Worm (Caenorhabditis elegans) whole organism, dauer: ENCODE results near the gene Y116A8C.37.
"Not testable (repeated sequence)": the region's sequence is repeated elsewhere in the genome, so short reads cannot be mapped to it uniquely, and the experiment has no call there.

Experiments used
- unc-62 ChIP-seq: sonication (generic microtip); optimal IDR thresholded peaks from 2 replicates; lab custom pipeline; 2017; ENCODE audit warnings: missing biosample characterization, missing genetic modification reagents, missing genetic modification characterization

Gene Y116A8C.37

ce11 chrIV:17131035-17131595, at the start of gene Y116A8C.37, which contains the start of gene Y116A8C.38:
Y116A8C.37 (minus strand) TSS chrIV:17131135.
Y116A8C.38 (plus strand) TSS chrIV:17131545.
- no peak for TF ChIP-seq unc-62

- TF ChIP-seq unc-62, result no peak
Observed at ce11 chrIV:17179565-17179964, 48.6 kb upstream of the Y116A8C.37 start.

- TF ChIP-seq unc-62, result no peak
Observed at ce11 chrIV:17179071-17179470, 48.1 kb upstream of the Y116A8C.37 start.

- no peak for TF ChIP-seq unc-62
Observed at ce11 chrIV:17176177-17176576, 45.2 kb upstream of the Y116A8C.37 start, which contains the start of gene C52D10.3. C52D10.3 (plus strand) TSS chrIV:17176477.

- TF ChIP-seq unc-62, result no peak
Observed at ce11 chrIV:17174980-17175379, 44.0 kb upstream of the Y116A8C.37 start.

ce11 chrIV:17174087-17174486, 43.2 kb upstream of the Y116A8C.37 start:
- no peak for TF ChIP-seq unc-62

ce11 chrIV:17171732-17172131, 40.8 kb upstream of the Y116A8C.37 start:
- no peak for TF ChIP-seq unc-62

- no peak for TF ChIP-seq unc-62
Observed at ce11 chrIV:17166974-17167373, 36.0 kb upstream of the Y116A8C.37 start, which contains the start of gene skr-12. skr-12 (plus strand) TSS chrIV:17167274.

- TF ChIP-seq unc-62, result not testable (repeated sequence)
Observed at ce11 chrIV:17165734-17166133, 34.8 kb upstream of the Y116A8C.37 start, which contains the start of gene skr-8. skr-8 (minus strand) TSS chrIV:17165834.

ce11 chrIV:17163273-17163672, 32.3 kb upstream of the Y116A8C.37 start, which contains the start of gene skr-9:
skr-9 (plus strand) TSS chrIV:17163573.
- not testable (repeated sequence) for TF ChIP-seq unc-62

ce11 chrIV:17162515-17162914, 31.6 kb upstream of the Y116A8C.37 start, which contains the start of gene skr-13:
skr-13 (minus strand) TSS chrIV:17162615.
- no peak for TF ChIP-seq unc-62

ce11 chrIV:17153002-17153401, 22.1 kb upstream of the Y116A8C.37 start:
- no peak for TF ChIP-seq unc-62

- TF ChIP-seq unc-62, result no peak
Observed at ce11 chrIV:17150871-17151270, 19.9 kb upstream of the Y116A8C.37 start, which contains the start of gene Y116A8C.40. Y116A8C.40 (minus strand) TSS chrIV:17150971.

- no peak for TF ChIP-seq unc-62
Observed at ce11 chrIV:17150418-17150817, 19.5 kb upstream of the Y116A8C.37 start.

- no peak for TF ChIP-seq unc-62
Observed at ce11 chrIV:17126512-17126911, 4.4 kb downstream of the Y116A8C.37 start.

- TF ChIP-seq unc-62, result no peak
Observed at ce11 chrIV:17125967-17126366, 5.0 kb downstream of the Y116A8C.37 start.

ce11 chrIV:17121058-17121773, 9.7 kb downstream of the Y116A8C.37 start:
- no peak for TF ChIP-seq unc-62
